Fruit fly (Drosophila melanogaster): Measurements from ENCODE around the gene CG12723.

Gene CG12723

DNA sequence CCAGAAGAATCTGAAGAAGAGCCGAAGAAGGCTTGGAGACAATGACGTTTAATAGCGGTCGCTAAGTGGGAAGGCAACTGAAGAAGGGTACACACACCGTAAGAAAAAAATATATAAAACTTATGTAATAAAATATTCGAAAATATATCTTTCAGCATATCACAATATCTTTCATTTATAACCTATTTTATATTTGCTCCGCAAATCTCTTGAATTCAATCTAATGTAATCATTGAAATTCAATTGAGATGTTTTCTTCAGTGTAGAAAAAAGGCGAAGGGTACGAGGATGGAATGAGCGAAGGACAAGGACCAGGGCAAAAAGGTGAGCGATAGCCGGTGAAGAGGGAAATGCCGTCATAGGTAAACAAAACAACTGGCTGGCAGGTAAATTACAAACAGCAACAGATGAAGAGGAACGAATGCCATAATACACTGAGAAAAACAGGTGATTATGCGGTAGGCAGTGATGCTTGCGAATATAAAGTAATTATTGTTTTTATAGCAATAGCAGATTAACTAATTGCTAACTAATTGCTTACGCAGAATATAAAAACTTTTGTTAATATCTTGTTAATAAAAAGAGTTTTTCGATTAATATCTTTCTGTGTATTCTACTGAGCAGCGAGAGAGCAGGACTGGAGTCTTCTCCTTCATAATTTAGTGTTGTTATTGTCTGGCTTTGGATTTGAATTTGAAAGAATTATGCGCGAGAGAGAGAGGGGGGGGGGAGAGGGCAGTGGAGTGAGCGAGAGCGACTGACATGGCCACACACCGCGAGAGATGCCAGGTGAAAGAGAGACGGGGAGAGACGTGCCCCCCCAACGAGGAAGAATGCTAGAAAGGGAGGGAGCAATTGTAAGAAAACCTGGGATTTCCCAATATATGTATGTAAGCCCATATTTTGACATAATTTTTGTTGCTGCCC lies 42.4 kb upstream of the CG12723 start:
- TF ChIP-seq Hr4 (GFP tag; optimal IDR thresholded peaks at IDR 0.05) (peak; percentile 45), fkh (GFP tag; optimal IDR thresholded peaks at IDR 0.05) (peak; percentile 42), salr (GFP tag; optimal IDR thresholded peaks at IDR 0.05) (peak; percentile 39 to 61), pdm3 (GFP tag; optimal IDR thresholded peaks at IDR 0.05) (peak; percentile 79), eg (GFP tag; IDR thresholded peaks at IDR 0.05) (peak; percentile 72), Hr39 (GFP tag; optimal IDR thresholded peaks at IDR 0.05) (peak; percentile 71), Met (GFP tag; optimal IDR thresholded peaks at IDR 0.05) (peak; percentile 76), vri (GFP tag; optimal IDR thresholded peaks at IDR 0.05) (peak; percentile 73), Hr38 (GFP tag; optimal IDR thresholded peaks at IDR 0.05) (no peak), CG3032 (tag; optimal IDR thresholded peaks at IDR 0.05) (peak; percentile 88), CG7368 (GFP tag; optimal IDR thresholded peaks at IDR 0.05) (peak; percentile 71), CG16779 (tag; optimal IDR thresholded peaks at IDR 0.05) (peak; percentile 68), fd85E (GFP tag; optimal IDR thresholded peaks at IDR 0.05) (no peak), esn (GFP tag; optimal IDR thresholded peaks at IDR 0.05) (peak; percentile 74), net (GFP tag; optimal IDR thresholded peaks at IDR 0.05) (peak; percentile 54), ss (GFP tag; optimal IDR thresholded peaks at IDR 0.05) (peak; percentile 92), Ets96B (tag; optimal IDR thresholded peaks at IDR 0.05) (peak; percentile 88), dsx (GFP tag; optimal IDR thresholded peaks at IDR 0.05; ENCODE audit: poor library complexity, severe bottlenecking) (peak; percentile 95), cyc (GFP tag; optimal IDR thresholded peaks at IDR 0.05) (peak; percentile 81), CG8632 (GFP tag; optimal IDR thresholded peaks at IDR 0.05) (peak; percentile 79), CG11902 (GFP tag; optimal IDR thresholded peaks at IDR 0.05) (peak; percentile 47), CG9139 (GFP tag; optimal IDR thresholded peaks at IDR 0.05) (peak; percentile 88), spab (GFP tag; optimal IDR thresholded peaks at IDR 0.05) (peak; percentile 76), Blimp-1 (GFP tag; optimal IDR thresholded peaks at IDR 0.05) (peak; percentile 53), CG31627 (GFP tag; optimal IDR thresholded peaks at IDR 0.05) (peak; percentile 67), CG32006 (GFP tag; optimal IDR thresholded peaks at IDR 0.05) (peak; percentile 63), CG3919 (GFP tag; optimal IDR thresholded peaks at IDR 0.05) (peak; percentile 80), CG6276 (GFP tag; optimal IDR thresholded peaks at IDR 0.05) (peak; percentile 30), CG1621 (tag; optimal IDR thresholded peaks at IDR 0.05) (peak; percentile 69), acj6 (GFP tag; optimal IDR thresholded peaks at IDR 0.05) (peak; percentile 86), CG34406 (GFP tag; optimal IDR thresholded peaks at IDR 0.05) (peak; percentile 68), Eip78C (GFP tag) (peak; percentile 96), Lpt (GFP tag; optimal IDR thresholded peaks at IDR 0.05) (peak; percentile 62), Smox (GFP tag; optimal IDR thresholded peaks at IDR 0.05) (peak; percentile 62), Sox102F (GFP tag; optimal IDR thresholded peaks at IDR 0.05) (peak; percentile 51), Eip93F (GFP tag; optimal IDR thresholded peaks at IDR 0.05) (peak; percentile 39), Gug (GFP tag; IDR thresholded peaks at IDR 0.05) (peak; percentile 56; the same call in 1 of the 2 replicates), Sox15 (GFP tag; optimal IDR thresholded peaks at IDR 0.05) (peak; percentile 60), Sox14 (GFP tag; optimal IDR thresholded peaks at IDR 0.05) (peak; percentile 74), Ets21C (GFP tag; optimal IDR thresholded peaks at IDR 0.05) (peak; percentile 37), CG6792 (GFP tag; optimal IDR thresholded peaks at IDR 0.05) (peak; percentile 62), CG10631 (GFP tag; optimal IDR thresholded peaks at IDR 0.05) (peak; percentile 77), CG11294 (GFP tag; IDR thresholded peaks at IDR 0.05) (no peak), OdsH (GFP tag; optimal IDR thresholded peaks at IDR 0.05) (peak; percentile 76), CG6163 (GFP tag; IDR thresholded peaks at IDR 0.05) (peak; percentile 91), CG4318 (GFP tag; optimal IDR thresholded peaks at IDR 0.05) (peak; percentile 49), dac (GFP tag; optimal IDR thresholded peaks at IDR 0.05) (no peak), CG11762 (GFP tag; optimal IDR thresholded peaks at IDR 0.05; ENCODE audit: insufficient read depth) (peak; percentile 74), CG8319 (GFP tag; optimal IDR thresholded peaks at IDR 0.05) (peak; percentile 45), achi (GFP tag; optimal IDR thresholded peaks at IDR 0.05) (peak; percentile 75)

Measured in whole organism, prepupa.